Worm (Caenorhabditis elegans) whole organism, young adult: ENCODE data around the gene M163.5.

Source experiments
- B0019.2 ChIP-seq: fragments of 200-800 bp; sonication (Bioruptor generic); conservative IDR thresholded peaks from 2 replicates; pipeline ENCODE4 v1.3.6; 2022; ENCODE audit warnings: missing genetic modification reagents, missing genetic modification characterization, missing compliant biosample characterization
- B0035.1 ChIP-seq: sonication (generic microtip); optimal IDR thresholded peaks from 2 replicates; lab custom pipeline; 2016; ENCODE audit warnings: missing genetic modification characterization, mild to moderate bottlenecking, missing compliant biosample characterization, missing genotype, missing genetic modification reagents
- B0261.1 ChIP-seq: sonication (generic microtip); optimal IDR thresholded peaks from 2 replicates; lab custom pipeline; 2016; ENCODE audit warnings: mild to moderate bottlenecking, missing genetic modification characterization, moderate library complexity, missing compliant biosample characterization
- F22D6.2 ChIP-seq: sonication (generic microtip); optimal IDR thresholded peaks from 2 replicates; lab custom pipeline; 2016; ENCODE audit warnings: mild to moderate bottlenecking, missing genetic modification characterization, missing compliant biosample characterization
- F39B2.1 ChIP-seq: fragments of 200-800 bp; sonication (Bioruptor generic); IDR thresholded peaks from 2 replicates; pipeline ENCODE4 v1.3.6; 2022; ENCODE audit warnings: missing genetic modification reagents, missing genetic modification characterization, missing compliant biosample characterization
- F55B11.4 ChIP-seq: sonication (generic microtip); optimal IDR thresholded peaks from 2 replicates; lab custom pipeline; 2016; ENCODE audit warnings: missing compliant biosample characterization, missing genetic modification characterization, borderline replicate concordance; ENCODE audit not compliant: insufficient read depth
- F57C9.4 ChIP-seq: sonication (generic microtip); optimal IDR thresholded peaks from 2 replicates; lab custom pipeline; 2017; ENCODE audit warnings: mild to moderate bottlenecking, missing genetic modification characterization, missing compliant biosample characterization
- K11D2.4 ChIP-seq: fragments of 200-800 bp; sonication (Bioruptor generic); IDR thresholded peaks from 2 replicates; pipeline ENCODE4 v1.3.6; 2022; ENCODE audit warnings: missing genetic modification reagents, missing genetic modification characterization, missing compliant biosample characterization
- T07F8.4 ChIP-seq: sonication (generic microtip); optimal IDR thresholded peaks from 2 replicates; lab custom pipeline; 2016; ENCODE audit warnings: mild to moderate bottlenecking, missing genetic modification characterization, moderate library complexity, missing compliant biosample characterization
- Y95B8A.8 ChIP-seq: fragments of 200-800 bp; sonication (Bioruptor generic); IDR thresholded peaks from 2 replicates; pipeline ENCODE4 v1.3.6; 2022; ENCODE audit warnings: missing genetic modification reagents, missing genetic modification characterization, missing compliant biosample characterization
- ZK185.1 ChIP-seq: sonication (generic microtip); optimal IDR thresholded peaks from 2 replicates; lab custom pipeline; 2016; ENCODE audit warnings: mild to moderate bottlenecking, missing genetic modification characterization, missing compliant biosample characterization; ENCODE audit not compliant: poor library complexity, severe bottlenecking
- attf-3 ChIP-seq: fragments of 200-800 bp; sonication (Bioruptor generic); conservative IDR thresholded peaks from 2 replicates; pipeline ENCODE4 v1.3.6; 2022; ENCODE audit warnings: missing genetic modification reagents, missing genetic modification characterization, missing compliant biosample characterization
- attf-5 ChIP-seq: fragments of 200-800 bp; sonication (Bioruptor generic); optimal IDR thresholded peaks from 2 replicates; lab custom pipeline; 2018; ENCODE audit warnings: mild to moderate bottlenecking, missing genetic modification characterization, missing compliant biosample characterization
- attf-6 ChIP-seq: fragments of 200-800 bp; sonication (Bioruptor generic); IDR thresholded peaks from 2 replicates; pipeline ENCODE4 v1.3.6; 2022; ENCODE audit warnings: missing genetic modification reagents, missing genetic modification characterization, missing compliant biosample characterization
- cebp-1 ChIP-seq, 2 experiments: fragments of 200-800 bp in 1 of 2; sonication (Bioruptor generic) in 1 of 2; sonication (generic microtip) in 1 of 2; IDR thresholded peaks in 1 of 2; optimal IDR thresholded peaks in 1 of 2; 2 replicates each; pipeline versions ENCODE4 v1.3.6 to Lab custom; 2017 to 2022; ENCODE audit warnings: missing compliant biosample characterization in 2 of 2, missing genetic modification characterization in 2 of 2, mild to moderate bottlenecking in 1 of 2, missing genetic modification reagents in 1 of 2, moderate library complexity in 1 of 2
- ceh-100 ChIP-seq: fragments of 200-800 bp; sonication (Bioruptor generic); IDR thresholded peaks from 2 replicates; pipeline ENCODE4 v1.3.6; 2022; ENCODE audit warnings: missing genetic modification reagents, missing genetic modification characterization, missing compliant biosample characterization
- ceh-58 ChIP-seq: fragments of 200-800 bp; sonication (Bioruptor generic); IDR thresholded peaks from 2 replicates; pipeline ENCODE4 v1.3.6; 2022; ENCODE audit warnings: missing genetic modification characterization, missing compliant biosample characterization
- ceh-91 ChIP-seq: fragments of 200-800 bp; sonication (Bioruptor generic); IDR thresholded peaks from 2 replicates; pipeline ENCODE4 v1.3.6; 2022; ENCODE audit warnings: missing genetic modification reagents, missing genetic modification characterization, missing compliant biosample characterization
- dox-1 ChIP-seq: fragments of 200-800 bp; sonication (Bioruptor generic); IDR thresholded peaks from 2 replicates; pipeline ENCODE4 v1.3.6; 2022; ENCODE audit warnings: missing genetic modification reagents, missing genetic modification characterization, missing compliant biosample characterization
- hlh-26 ChIP-seq: fragments of 200-800 bp; sonication (Bioruptor generic); conservative IDR thresholded peaks from 2 replicates; pipeline ENCODE4 v1.3.6; 2022; ENCODE audit warnings: missing genetic modification reagents, missing genetic modification characterization, missing compliant biosample characterization
- lin-26 ChIP-seq: fragments of 200-800 bp; sonication (Bioruptor generic); IDR thresholded peaks from 2 replicates; pipeline ENCODE4 v1.3.6; 2022; ENCODE audit warnings: missing genetic modification reagents, missing genetic modification characterization, missing compliant biosample characterization
- lin-35 ChIP-seq, 3 experiments: fragments of 150-350 bp in 2 of 3; sonication (generic microtip) in 1 of 3; optimal IDR thresholded peaks; 2 replicates each; lab custom pipeline; 2014 to 2018; ENCODE audit warnings: missing biosample characterization in 3 of 3, missing genetic modification characterization in 3 of 3, missing genetic modification reagents in 3 of 3
- lsl-1 ChIP-seq: fragments of 200-800 bp; sonication (Bioruptor generic); optimal IDR thresholded peaks from 2 replicates; lab custom pipeline; 2018; ENCODE audit warnings: mild to moderate bottlenecking, missing genetic modification characterization, moderate library complexity, missing compliant biosample characterization
- madf-8 ChIP-seq: fragments of 200-800 bp; sonication (Bioruptor generic); conservative IDR thresholded peaks from 2 replicates; pipeline ENCODE4 v1.3.6; 2022; ENCODE audit warnings: missing genetic modification reagents, missing genetic modification characterization, missing compliant biosample characterization
- mel-28 ChIP-seq: sonication (generic microtip); optimal IDR thresholded peaks from 2 replicates; lab custom pipeline; 2016; ENCODE audit warnings: borderline replicate concordance, mild to moderate bottlenecking, missing genetic modification characterization, missing compliant biosample characterization
- mxl-1 ChIP-seq: sonication (generic microtip); optimal IDR thresholded peaks from 2 replicates; lab custom pipeline; 2016; ENCODE audit warnings: missing genetic modification characterization, missing compliant biosample characterization
- nfya-1 ChIP-seq: sonication (generic microtip); optimal IDR thresholded peaks from 2 replicates; lab custom pipeline; 2017; ENCODE audit warnings: antibody characterized with exemption, missing compliant biosample characterization, missing genetic modification characterization, borderline replicate concordance; ENCODE audit not compliant: insufficient read depth
- pha-4 ChIP-seq: fragments of 150-350 bp; sonication (generic microtip); optimal IDR thresholded peaks from 2 replicates; lab custom pipeline; 2014; ENCODE audit warnings: missing biosample characterization, missing genetic modification reagents, missing genetic modification characterization
- rcor-1 ChIP-seq: fragments of 200-800 bp; sonication (Bioruptor generic); IDR thresholded peaks from 2 replicates; pipeline ENCODE4 v1.3.6; 2022; ENCODE audit warnings: missing genetic modification reagents, missing genetic modification characterization, missing compliant biosample characterization
- repo-1 ChIP-seq: sonication (generic microtip); optimal IDR thresholded peaks from 2 replicates; lab custom pipeline; 2017; ENCODE audit warnings: mild to moderate bottlenecking, missing genetic modification characterization, missing compliant biosample characterization
- snpc-4 ChIP-seq, 5 experiments: fragments of 150-350 bp in 1 of 5; sonication (generic microtip) in 4 of 5; optimal IDR thresholded peaks; 2 replicates each; lab custom pipeline; 2014 to 2018; ENCODE audit warnings: missing genetic modification characterization in 5 of 5, missing biosample characterization in 3 of 5, antibody characterized with exemption in 2 of 5, mild to moderate bottlenecking in 2 of 5, missing compliant biosample characterization in 2 of 5, missing genotype in 2 of 5, moderate library complexity in 2 of 5, missing genetic modification reagents in 1 of 5
- somi-1 ChIP-seq: fragments of 200-800 bp; sonication (Bioruptor generic); optimal IDR thresholded peaks from 2 replicates; lab custom pipeline; 2018; ENCODE audit warnings: mild to moderate bottlenecking, missing genetic modification characterization, missing compliant biosample characterization
- xnd-1 ChIP-seq: sonication (generic microtip); optimal IDR thresholded peaks from 2 replicates; lab custom pipeline; 2016; ENCODE audit warnings: missing genotype, missing genetic modification reagents, missing genetic modification characterization, missing compliant biosample characterization
- zim-3 ChIP-seq: sonication (generic microtip); optimal IDR thresholded peaks from 2 replicates; lab custom pipeline; 2017; ENCODE audit warnings: mild to moderate bottlenecking, missing genetic modification characterization, moderate library complexity, missing compliant biosample characterization
- ztf-18 ChIP-seq: sonication (generic microtip); optimal IDR thresholded peaks from 2 replicates; lab custom pipeline; 2016; ENCODE audit warnings: missing genotype, mild to moderate bottlenecking, missing genetic modification characterization, missing compliant biosample characterization
- ztf-28 ChIP-seq: fragments of 200-800 bp; sonication (Bioruptor generic); IDR thresholded peaks from 2 replicates; pipeline ENCODE4 v1.3.6; 2022; ENCODE audit warnings: missing genetic modification reagents, missing genetic modification characterization, missing compliant biosample characterization
- ztf-6 ChIP-seq: fragments of 200-800 bp; sonication (Bioruptor generic); IDR thresholded peaks from 2 replicates; pipeline ENCODE4 v1.3.6; 2022; ENCODE audit warnings: missing genetic modification reagents, missing genetic modification characterization, missing compliant biosample characterization

The M163.5 gene

ce11 chrX:14484827-14485226 lies 11.0 kb downstream of the M163.5 start, which contains the start of gene M163.8 (continued):
- no peak for TF ChIP-seq T07F8.4 (tag; lab: Kevin White, UChicago)

- TF ChIP-seq ztf-18, result no peak
- no peak for TF ChIP-seq B0035.1 (tag; lab: Kevin White, UChicago)
- TF ChIP-seq lin-26, result no peak
- no peak for TF ChIP-seq zim-3 (tag; lab: Kevin White, UChicago)
- TF ChIP-seq mel-28 (tag; lab: Kevin White, UChicago), result no peak
- no peak for TF ChIP-seq attf-6
- no peak for TF ChIP-seq attf-5 (GFP tag; lab: Kevin White, UChicago)
- TF ChIP-seq F39B2.1, result no peak
- TF ChIP-seq cebp-1 (GFP tag; IDR thresholded peaks at IDR 0.05; lab: Robert Waterston, UW), result no peak
- no peak for TF ChIP-seq cebp-1 (tag; optimal IDR thresholded peaks at IDR 0.05; lab: Kevin White, UChicago)
- no peak for TF ChIP-seq pha-4 (tag; lab: Kevin White, UChicago)
- TF ChIP-seq attf-3 (GFP tag; lab: Robert Waterston, UW), result no peak
- no peak for TF ChIP-seq somi-1 (GFP tag; lab: Kevin White, UChicago)
- TF ChIP-seq xnd-1 (tag; lab: Kevin White, UChicago), result no peak
- TF ChIP-seq madf-8 (GFP tag; lab: Robert Waterston, UW), result no peak
- no peak for TF ChIP-seq lsl-1 (GFP tag; lab: Kevin White, UChicago)
- no peak for TF ChIP-seq ceh-100
- TF ChIP-seq rcor-1 (GFP tag; lab: Robert Waterston, UW), result no peak
- no peak for TF ChIP-seq repo-1 (tag; lab: Kevin White, UChicago)
- TF ChIP-seq mxl-1, result no peak
Observed at ce11 chrX:14486503-14486902, 12.7 kb downstream of the M163.5 start.

ce11 chrX:14487333-14487732 lies 13.5 kb downstream of the M163.5 start:
- TF ChIP-seq lin-35 (GFP tag; optimal IDR thresholded peaks at IDR 0.05; lab: Kevin White, UChicago), result no peak
- no peak for TF ChIP-seq snpc-4 (GFP tag; optimal IDR thresholded peaks at IDR 0.05; lab: Kevin White, UChicago)
- no peak for TF ChIP-seq snpc-4 (tag; optimal IDR thresholded peaks at IDR 0.05; lab: Kevin White, UChicago)
- no peak for TF ChIP-seq B0019.2
- no peak for TF ChIP-seq ztf-6 (GFP tag; lab: Robert Waterston, UW)
- TF ChIP-seq Y95B8A.8, result no peak
- no peak for TF ChIP-seq ceh-91 (GFP tag; lab: Robert Waterston, UW)
- TF ChIP-seq dox-1 (GFP tag; lab: Robert Waterston, UW), result no peak
- TF ChIP-seq K11D2.4, result no peak
- TF ChIP-seq nfya-1 (tag; lab: Kevin White, UChicago), result no peak
- no peak for TF ChIP-seq F22D6.2
- no peak for TF ChIP-seq hlh-26
- no peak for TF ChIP-seq ztf-28 (GFP tag; lab: Robert Waterston, UW)
- no peak for TF ChIP-seq F55B11.4
- no peak for TF ChIP-seq ZK185.1 (tag; lab: Kevin White, UChicago)
- TF ChIP-seq B0261.1 (tag; lab: Kevin White, UChicago), result no peak
- no peak for TF ChIP-seq ceh-58
- TF ChIP-seq F57C9.4, result no peak
